Fruit fly (Drosophila melanogaster) whole organism, embryonic: ENCODE measurements around the gene fbl.
A peak's percentile ranks its signal among the peaks of the same experiment; 100 is the strongest.

ENCODE experiments used
- Aef1 ChIP-seq: fragments of 200-800 bp; sonication (Bioruptor generic); IDR thresholded peaks from 3 replicates; pipeline ENCODE4 v1.3.6; 2022; ENCODE audit warnings: missing biosample characterization, missing genetic modification characterization
- Atf6 ChIP-seq: fragments of 200-800 bp; sonication (Bioruptor generic); IDR thresholded peaks from 2 replicates; pipeline ENCODE4 v1.3.6; 2022; ENCODE audit warnings: missing biosample characterization, missing genetic modification characterization
- Awh ChIP-seq: fragments of 200-800 bp; sonication (Bioruptor generic); IDR thresholded peaks from 2 replicates; pipeline ENCODE4, ENCODE4 v1.3.6; 2022; ENCODE audit warnings: missing biosample characterization, missing genetic modification characterization
- C15 ChIP-seq: fragments of 200-800 bp; sonication (Bioruptor generic); IDR thresholded peaks from 3 replicates; pipeline ENCODE4 v1.3.6; 2022; ENCODE audit warnings: missing biosample characterization, missing genetic modification characterization
- CG10267 ChIP-seq: fragments of 200-800 bp; sonication (Bioruptor generic); optimal IDR thresholded peaks from 2 replicates; lab custom pipeline; 2018; ENCODE audit warnings: missing biosample characterization, mild to moderate bottlenecking, missing genetic modification characterization, moderate library complexity
- CG12104 ChIP-seq: fragments of 200-800 bp; sonication (Bioruptor generic); optimal IDR thresholded peaks from 3 replicates; lab custom pipeline; 2016; ENCODE audit warnings: missing biosample characterization, missing genetic modification characterization
- CG13894 ChIP-seq: fragments of 200-800 bp; sonication (Bioruptor generic); optimal IDR thresholded peaks from 3 replicates; lab custom pipeline; 2018; ENCODE audit warnings: missing biosample characterization, mild to moderate bottlenecking, missing genetic modification characterization, moderate library complexity
- CG14014 ChIP-seq: fragments of 200-800 bp; sonication (Bioruptor generic); IDR thresholded peaks from 2 replicates; pipeline ENCODE4 v1.3.6; 2022; ENCODE audit warnings: missing biosample characterization, missing genetic modification characterization
- CG15601 ChIP-seq: fragments of 200-800 bp; sonication (Bioruptor generic); optimal IDR thresholded peaks from 3 replicates; lab custom pipeline; 2019; ENCODE audit warnings: missing biosample characterization, mild to moderate bottlenecking, missing genetic modification characterization, moderate library complexity
- CG16813 ChIP-seq: fragments of 200-800 bp; sonication (Bioruptor generic); IDR thresholded peaks from 3 replicates; pipeline ENCODE4 v1.3.6; 2022; ENCODE audit warnings: missing biosample characterization, missing genetic modification characterization; ENCODE audit not compliant: partially characterized antibody
- CG17361 ChIP-seq: fragments of 200-800 bp; sonication (Bioruptor generic); IDR thresholded peaks from 3 replicates; pipeline ENCODE4 v1.3.6; 2022; ENCODE audit warnings: missing biosample characterization, missing genetic modification characterization
- CG17568 ChIP-seq: fragments of 200-800 bp; sonication (Bioruptor generic); optimal IDR thresholded peaks from 2 replicates; lab custom pipeline; 2018; ENCODE audit warnings: missing biosample characterization, mild to moderate bottlenecking, missing genetic modification characterization, moderate library complexity
- CG2202 ChIP-seq: fragments of 200-800 bp; sonication (Bioruptor generic); optimal IDR thresholded peaks from 2 replicates; lab custom pipeline; 2018; ENCODE audit warnings: missing biosample characterization, mild to moderate bottlenecking, missing genetic modification characterization
- CG34422 ChIP-seq: fragments of 200-800 bp; sonication (Bioruptor generic); IDR thresholded peaks from 3 replicates; pipeline ENCODE4 v1.3.6; 2022; ENCODE audit warnings: missing biosample characterization, missing genetic modification characterization
- CG3847 ChIP-seq: fragments of 200-800 bp; sonication (Bioruptor generic); IDR thresholded peaks from 2 replicates; pipeline ENCODE4 v1.3.6; 2022; ENCODE audit warnings: missing biosample characterization, missing genetic modification characterization
- CG4854 ChIP-seq: fragments of 200-800 bp; sonication (Bioruptor generic); optimal IDR thresholded peaks from 2 replicates; lab custom pipeline; 2016; ENCODE audit warnings: missing biosample characterization, missing genetic modification characterization, inconsistent platforms
- CG6689 ChIP-seq: fragments of 200-800 bp; sonication (Bioruptor generic); IDR thresholded peaks from 2 replicates; pipeline ENCODE4 v1.3.6; 2022; ENCODE audit warnings: missing biosample characterization, missing genetic modification characterization
- CG7271 ChIP-seq: fragments of 200-800 bp; sonication (Bioruptor generic); optimal IDR thresholded peaks from 2 replicates; lab custom pipeline; 2018; ENCODE audit warnings: missing biosample characterization, mild to moderate bottlenecking, missing genetic modification characterization, moderate library complexity
- CG7987 ChIP-seq: fragments of 200-800 bp; sonication (Bioruptor generic); optimal IDR thresholded peaks from 2 replicates; lab custom pipeline; 2018; ENCODE audit warnings: missing biosample characterization, mild to moderate bottlenecking, missing genetic modification characterization, moderate library complexity
- CG8290 ChIP-seq, 3 experiments: fragments of 200-800 bp; sonication (Bioruptor generic); optimal IDR thresholded peaks; 2 replicates each; lab custom pipeline; 2016 to 2019; ENCODE audit warnings: missing biosample characterization in 3 of 3, missing genetic modification characterization in 3 of 3, mild to moderate bottlenecking in 2 of 3, moderate library complexity in 1 of 3
- CG9215 ChIP-seq: fragments of 200-800 bp; sonication (Bioruptor generic); IDR thresholded peaks from 2 replicates; pipeline ENCODE4 v1.3.6; 2022; ENCODE audit warnings: missing biosample characterization, missing genetic modification characterization
- GATAe ChIP-seq: fragments of 200-800 bp; sonication (Bioruptor generic); conservative IDR thresholded peaks from 2 replicates; pipeline ENCODE4 v1.3.6; 2022; ENCODE audit warnings: missing biosample characterization, missing genetic modification characterization
- HLHmδ ChIP-seq: fragments of 200-800 bp; sonication (Bioruptor generic); optimal IDR thresholded peaks from 2 replicates; lab custom pipeline; 2018; ENCODE audit warnings: missing biosample characterization, mild to moderate bottlenecking, missing genetic modification characterization, moderate library complexity
- Hsf ChIP-seq: fragments of 200-800 bp; sonication (Bioruptor generic); optimal IDR thresholded peaks from 3 replicates; lab custom pipeline; 2016; ENCODE audit warnings: missing biosample characterization, missing genetic modification characterization
- Lpt ChIP-seq: fragments of >200 bp; optimal IDR thresholded peaks from 2 replicates; lab custom pipeline; 2018; ENCODE audit warnings: missing biosample characterization, missing genetic modification characterization
- Ravus ChIP-seq: fragments of 200-800 bp; sonication (Bioruptor generic); IDR thresholded peaks from 2 replicates; pipeline ENCODE4 v1.3.6; 2022; ENCODE audit warnings: missing biosample characterization, missing genetic modification characterization
- Side ChIP-seq: fragments of 200-800 bp; sonication (Bioruptor generic); optimal IDR thresholded peaks from 2 replicates; lab custom pipeline; 2016; ENCODE audit warnings: missing biosample characterization, missing genetic modification characterization
- Sry-δ ChIP-seq: fragments of 200-800 bp; sonication (Bioruptor generic); optimal IDR thresholded peaks from 2 replicates; lab custom pipeline; 2016; ENCODE audit warnings: missing biosample characterization, missing genetic modification characterization
- ac ChIP-seq: fragments of 200-800 bp; sonication (Bioruptor generic); optimal IDR thresholded peaks from 3 replicates; lab custom pipeline; 2017; ENCODE audit warnings: missing biosample characterization, mild to moderate bottlenecking, missing genetic modification characterization
- ase ChIP-seq: fragments of 200-800 bp; sonication (Bioruptor generic); IDR thresholded peaks from 3 replicates; pipeline ENCODE4 v1.3.6; 2022; ENCODE audit warnings: missing biosample characterization, missing genetic modification characterization
- cwo ChIP-seq: fragments of 200-800 bp; sonication (Bioruptor generic); optimal IDR thresholded peaks from 3 replicates; lab custom pipeline; 2017; ENCODE audit warnings: missing biosample characterization, missing genetic modification characterization, mild to moderate bottlenecking, moderate library complexity, missing genetic modification reagents
- danr ChIP-seq: fragments of 200-800 bp; sonication (Bioruptor generic); IDR thresholded peaks from 2 replicates; pipeline ENCODE4 v1.3.6; 2022; ENCODE audit warnings: missing biosample characterization, missing genetic modification characterization
- dati ChIP-seq: fragments of 200-800 bp; sonication (Bioruptor generic); IDR thresholded peaks from 2 replicates; pipeline ENCODE4 v1.3.6; 2022; ENCODE audit warnings: missing biosample characterization, missing genetic modification characterization
- disco-r ChIP-seq: fragments of 200-800 bp; sonication (Bioruptor generic); optimal IDR thresholded peaks from 2 replicates; lab custom pipeline; 2016; ENCODE audit warnings: missing biosample characterization, missing genetic modification characterization
- eve ChIP-seq, 2 experiments: fragments of >200 bp; optimal IDR thresholded peaks; 2 replicates each; lab custom pipeline; 2017; ENCODE audit warnings: missing biosample characterization in 2 of 2, missing genetic modification characterization in 2 of 2
- gcm2 ChIP-seq: fragments of 200-800 bp; sonication (Bioruptor generic); optimal IDR thresholded peaks from 2 replicates; lab custom pipeline; 2016; ENCODE audit warnings: missing biosample characterization, missing genetic modification characterization
- gem ChIP-seq: fragments of 200-800 bp; sonication (Bioruptor generic); optimal IDR thresholded peaks from 2 replicates; lab custom pipeline; 2019; ENCODE audit warnings: missing biosample characterization, mild to moderate bottlenecking, missing genetic modification characterization, moderate library complexity
- hb ChIP-seq: fragments of 200-800 bp; sonication (Bioruptor generic); IDR thresholded peaks from 3 replicates; pipeline ENCODE4 v1.3.6; 2022; ENCODE audit warnings: missing biosample characterization, missing genetic modification characterization; ENCODE audit not compliant: partially characterized antibody
- insv ChIP-seq, 2 experiments: fragments of 200-800 bp; sonication (Bioruptor generic); optimal IDR thresholded peaks; 3 replicates each; lab custom pipeline; 2016 to 2018; ENCODE audit warnings: missing biosample characterization in 2 of 2, missing genetic modification characterization in 2 of 2
- kah ChIP-seq: fragments of 200-800 bp; sonication (Bioruptor generic); optimal IDR thresholded peaks from 2 replicates; lab custom pipeline; 2018; ENCODE audit warnings: missing biosample characterization, mild to moderate bottlenecking, missing genetic modification characterization
- kay ChIP-seq: fragments of 200-800 bp; sonication (Bioruptor generic); optimal IDR thresholded peaks from 2 replicates; lab custom pipeline; 2016; ENCODE audit warnings: missing biosample characterization, missing genetic modification characterization
- odd ChIP-seq: fragments of 200-800 bp; sonication (Bioruptor generic); optimal IDR thresholded peaks from 2 replicates; lab custom pipeline; 2017; ENCODE audit warnings: missing biosample characterization, mild to moderate bottlenecking, missing genetic modification characterization
- p53 ChIP-seq: fragments of 200-800 bp; sonication (Bioruptor generic); optimal IDR thresholded peaks from 2 replicates; lab custom pipeline; 2016; ENCODE audit warnings: missing biosample characterization, missing genetic modification characterization
- scrt ChIP-seq: fragments of 200-800 bp; sonication (Bioruptor generic); optimal IDR thresholded peaks from 2 replicates; lab custom pipeline; 2018; ENCODE audit warnings: missing biosample characterization, mild to moderate bottlenecking, missing genetic modification characterization, moderate library complexity
- sens ChIP-seq: fragments of 200-800 bp; sonication (Bioruptor generic); peaks from one replicate; lab custom pipeline; 2016; ENCODE audit warnings: missing biosample characterization, missing genetic modification characterization
- sens-2 ChIP-seq: fragments of 200-800 bp; sonication (Bioruptor generic); IDR thresholded peaks from 2 replicates; pipeline ENCODE4 v1.3.6; 2022; ENCODE audit warnings: missing biosample characterization, missing genetic modification characterization
- tap ChIP-seq: fragments of 200-800 bp; optimal IDR thresholded peaks from 3 replicates; lab custom pipeline; 2019; ENCODE audit warnings: missing biosample characterization, mild to moderate bottlenecking, missing genetic modification characterization, moderate library complexity
- unc-4 ChIP-seq: fragments of 200-800 bp; sonication (Bioruptor generic); IDR thresholded peaks from 2 replicates; pipeline ENCODE4 v1.3.6; 2022; ENCODE audit warnings: missing biosample characterization, missing genetic modification characterization; ENCODE audit not compliant: partially characterized antibody
- zen2 ChIP-seq: fragments of 200-800 bp; sonication (Bioruptor generic); IDR thresholded peaks from 3 replicates; pipeline ENCODE4 v1.3.6; 2022; ENCODE audit warnings: missing biosample characterization, missing genetic modification characterization; ENCODE audit not compliant: partially characterized antibody

Gene fbl

dm6 chr3L:20384086-20384810 lies at the start of gene fbl, which contains the start of gene CG5498 (continued):
- TF ChIP-seq CG17361 (GFP tag; lab: Robert Waterston, UW) (peak; percentile 80; the same call in 2 of the 3 replicates), gcm2 (GFP tag; lab: Kevin White, UChicago) (no peak), cwo (GFP tag; lab: Kevin White, UChicago) (peak; percentile 33), sens-2 (no peak), hb (GFP tag; lab: Robert Waterston, UW) (no peak), Atf6 (GFP tag; lab: Robert Waterston, UW) (peak; percentile 52; the same call in 1 of the 2 replicates), CG17568 (no peak), sens (GFP tag; lab: Kevin White, UChicago) (peak; percentile 82), CG4854 (peak; percentile 16), Aef1 (GFP tag; lab: Robert Waterston, UW) (no peak), CG3847 (GFP tag; lab: Robert Waterston, UW) (peak; percentile 56), CG9215 (GFP tag; lab: Robert Waterston, UW) (no peak), CG34422 (0 out of 3 replicates have a peak, but pooled peaks have one; percentile 23), ase (GFP tag; lab: Robert Waterston, UW) (no peak), Ravus (GFP tag; lab: Robert Waterston, UW) (no peak), Awh (GFP tag; lab: Robert Waterston, UW) (no peak), Hsf (GFP tag; lab: Kevin White, UChicago) (peak; percentile 78), tap (peak; percentile 13), GATAe (no peak), Sry-δ (GFP tag; lab: Kevin White, UChicago) (peak; percentile 40), HLHmδ (GFP tag; lab: Kevin White, UChicago) (no peak), scrt (peak; percentile 49), CG8290 (GFP tag; optimal IDR thresholded peaks at IDR 0.05; lab: Kevin White, UChicago) (peak; percentile 37), CG8290 (tag; optimal IDR thresholded peaks at IDR 0.05; lab: Kevin White, UChicago) (no peak), disco-r (GFP tag; lab: Kevin White, UChicago) (no peak), eve (GFP tag; optimal IDR thresholded peaks at IDR 0.05; lab: Kevin White, UChicago) (no peak), CG10267 (tag; lab: Kevin White, UChicago) (peak; percentile 98), C15 (GFP tag; lab: Robert Waterston, UW) (no peak), kah (GFP tag; lab: Kevin White, UChicago) (no peak), unc-4 (GFP tag; lab: Robert Waterston, UW) (peak; percentile 62), kay (peak; percentile 35), CG2202 (tag; lab: Kevin White, UChicago) (peak; percentile 12), CG12104 (GFP tag; lab: Kevin White, UChicago) (peak; percentile 66), CG7987 (GFP tag; lab: Kevin White, UChicago) (no peak), Side (GFP tag; lab: Kevin White, UChicago) (peak; percentile 18), danr (no peak), CG7271 (tag; lab: Kevin White, UChicago) (peak; percentile 1), odd (GFP tag; lab: Kevin White, UChicago) (peak; percentile 56), ac (no peak), CG16813 (GFP tag; lab: Robert Waterston, UW) (no peak), CG14014 (0 out of 2 replicates have a peak, but pooled peaks have one; percentile 40), dati (no peak), CG15601 (tag; lab: Kevin White, UChicago) (peak; percentile 56), Lpt (no peak), CG13894 (tag; lab: Kevin White, UChicago) (peak; percentile 63), insv (GFP tag; optimal IDR thresholded peaks at IDR 0.05; lab: Kevin White, UChicago) (peak in 1 of 2 experiments; percentile 45), CG6689 (GFP tag; lab: Robert Waterston, UW) (peak; percentile 50), gem (tag; lab: Kevin White, UChicago) (peak; percentile 83), zen2 (GFP tag; lab: Robert Waterston, UW) (no peak; the same call in 2 of the 3 replicates), p53 (no peak)
